Worm (Caenorhabditis elegans) whole organism, L4 larva: Measurements from ENCODE around the gene C32D5.4.

Experiments used
- F10B5.3 ChIP-seq: sonication (generic microtip); optimal IDR thresholded peaks from 2 replicates; lab custom pipeline; 2016; ENCODE audit warnings: mild to moderate bottlenecking, missing genetic modification characterization, missing compliant biosample characterization
- F26F4.8 ChIP-seq: fragments of 200-800 bp; sonication (Bioruptor generic); conservative IDR thresholded peaks from 2 replicates; pipeline ENCODE4 v1.3.6; 2022; ENCODE audit warnings: missing genetic modification characterization, missing compliant biosample characterization
- R02D3.7 ChIP-seq: fragments of 150-350 bp; sonication (generic microtip); optimal IDR thresholded peaks from 3 replicates; lab custom pipeline; 2014; ENCODE audit warnings: missing biosample characterization, missing genetic modification characterization
- T20F7.1 ChIP-seq: fragments of 200-800 bp; sonication (Bioruptor generic); optimal IDR thresholded peaks from 2 replicates; lab custom pipeline; 2018; ENCODE audit warnings: mild to moderate bottlenecking, missing genetic modification characterization, missing compliant biosample characterization
- T26A8.4 ChIP-seq: fragments of 200-800 bp; sonication (Bioruptor generic); IDR thresholded peaks from 2 replicates; pipeline ENCODE4 v1.3.6; 2022; ENCODE audit warnings: missing genetic modification characterization, missing compliant biosample characterization
- aha-1 ChIP-seq: fragments of 150-350 bp; peaks from one replicate; lab custom pipeline; 2014; ENCODE audit warnings: missing biosample characterization, missing genetic modification characterization
- cey-2 ChIP-seq: sonication (generic microtip); optimal IDR thresholded peaks from 3 replicates; lab custom pipeline; 2017; ENCODE audit warnings: missing genetic modification characterization, mild to moderate bottlenecking, missing compliant biosample characterization, antibody characterized with exemption, borderline replicate concordance; ENCODE audit not compliant: insufficient read depth
- daf-12 ChIP-seq: fragments of 150-350 bp; optimal IDR thresholded peaks from 2 replicates; lab custom pipeline; 2014; ENCODE audit warnings: missing biosample characterization, missing genetic modification reagents, missing genetic modification characterization
- dmd-6 ChIP-seq: fragments of 200-800 bp; sonication (Bioruptor generic); IDR thresholded peaks from 2 replicates; pipeline ENCODE4 v1.3.6; 2022; ENCODE audit warnings: missing genetic modification reagents, missing genetic modification characterization, missing compliant biosample characterization
- dmd-8 ChIP-seq: fragments of 200-800 bp; sonication (Bioruptor generic); IDR thresholded peaks from 2 replicates; pipeline ENCODE4 v1.3.6; 2022; ENCODE audit warnings: missing genetic modification characterization, missing compliant biosample characterization
- dpl-1 ChIP-seq: fragments of 150-350 bp; optimal IDR thresholded peaks from 2 replicates; lab custom pipeline; 2014; ENCODE audit warnings: missing biosample characterization, missing genetic modification reagents, missing genetic modification characterization
- duxl-1 ChIP-seq: sonication (generic microtip); optimal IDR thresholded peaks from 2 replicates; lab custom pipeline; 2016; ENCODE audit warnings: mild to moderate bottlenecking, missing genetic modification characterization, moderate library complexity, missing compliant biosample characterization; ENCODE audit not compliant: poor library complexity
- dve-1 ChIP-seq: sonication (generic microtip); optimal IDR thresholded peaks from 2 replicates; lab custom pipeline; 2017; ENCODE audit warnings: antibody characterized with exemption, mild to moderate bottlenecking, missing genetic modification characterization, missing compliant biosample characterization; ENCODE audit not compliant: insufficient read depth
- egl-43 ChIP-seq: fragments of 200-800 bp; sonication (Bioruptor generic); IDR thresholded peaks from 2 replicates; pipeline ENCODE4 v1.3.6; 2022; ENCODE audit warnings: missing genetic modification reagents, missing genetic modification characterization, missing compliant biosample characterization
- fkh-10 ChIP-seq: fragments of 150-350 bp; optimal IDR thresholded peaks from 2 replicates; lab custom pipeline; 2014; ENCODE audit warnings: missing biosample characterization, missing genetic modification reagents, missing genetic modification characterization
- fos-1 ChIP-seq: fragments of 150-350 bp; optimal IDR thresholded peaks from 2 replicates; lab custom pipeline; 2014; ENCODE audit warnings: missing biosample characterization, missing genetic modification characterization
- hif-1 ChIP-seq, 2 experiments: sonication (generic microtip); optimal IDR thresholded peaks; 2 replicates each; lab custom pipeline; 2016 to 2017; ENCODE audit warnings: missing compliant biosample characterization in 2 of 2, missing genetic modification characterization in 2 of 2, missing genetic modification reagents in 2 of 2, missing genotype in 2 of 2, mild to moderate bottlenecking in 1 of 2
- hlh-11 ChIP-seq: fragments of 200-800 bp; sonication (Bioruptor generic); optimal IDR thresholded peaks from 2 replicates; lab custom pipeline; 2018; ENCODE audit warnings: mild to moderate bottlenecking, missing genetic modification characterization, missing compliant biosample characterization
- hmg-1.1 ChIP-seq: fragments of 200-800 bp; sonication (Bioruptor generic); IDR thresholded peaks from 2 replicates; pipeline ENCODE4 v1.3.6; 2022; ENCODE audit warnings: missing genetic modification reagents, missing genetic modification characterization, missing compliant biosample characterization
- jun-1 ChIP-seq: fragments of 150-350 bp; optimal IDR thresholded peaks from 2 replicates; lab custom pipeline; 2014; ENCODE audit warnings: missing biosample characterization, missing genetic modification reagents, missing genetic modification characterization
- lim-7 ChIP-seq: fragments of 200-800 bp; sonication (Bioruptor generic); IDR thresholded peaks from 2 replicates; pipeline ENCODE4 v1.3.6; 2022; ENCODE audit warnings: missing genetic modification characterization, missing compliant biosample characterization
- lin-1 ChIP-seq: fragments of 200-800 bp; sonication (Bioruptor generic); IDR thresholded peaks from 2 replicates; pipeline ENCODE4 v1.3.6; 2022; ENCODE audit warnings: missing genetic modification reagents, missing genetic modification characterization, missing compliant biosample characterization
- lin-15B ChIP-seq: fragments of 150-350 bp; sonication (generic microtip); optimal IDR thresholded peaks from 3 replicates; lab custom pipeline; 2014; ENCODE audit warnings: missing biosample characterization, missing genetic modification characterization
- lin-29 ChIP-seq: fragments of 200-800 bp; sonication (Bioruptor generic); IDR thresholded peaks from 2 replicates; pipeline ENCODE4 v1.3.6; 2022; ENCODE audit warnings: missing genetic modification reagents, missing genetic modification characterization, missing compliant biosample characterization
- lin-39 ChIP-seq: fragments of 150-350 bp; optimal IDR thresholded peaks from 2 replicates; lab custom pipeline; 2014; ENCODE audit warnings: missing biosample characterization, missing genetic modification reagents, missing genetic modification characterization
- mep-1 ChIP-seq: fragments of 150-350 bp; sonication (generic microtip); optimal IDR thresholded peaks from 3 replicates; lab custom pipeline; 2014; ENCODE audit warnings: missing biosample characterization, missing genetic modification characterization
- mes-2 ChIP-seq: sonication (generic microtip); optimal IDR thresholded peaks from 2 replicates; lab custom pipeline; 2016; ENCODE audit warnings: missing genotype, mild to moderate bottlenecking, missing genetic modification characterization, missing compliant biosample characterization; ENCODE audit not compliant: poor library complexity, severe bottlenecking
- mxl-2 ChIP-seq: fragments of 200-800 bp; sonication (Bioruptor generic); conservative IDR thresholded peaks from 2 replicates; pipeline ENCODE4 v1.3.6; 2022; ENCODE audit warnings: missing genetic modification reagents, missing genetic modification characterization, missing compliant biosample characterization
- nhr-102 ChIP-seq: sonication (generic microtip); optimal IDR thresholded peaks from 2 replicates; lab custom pipeline; 2016; ENCODE audit warnings: mild to moderate bottlenecking, missing genetic modification characterization, moderate library complexity, missing compliant biosample characterization
- nhr-237 ChIP-seq: sonication (generic microtip); optimal IDR thresholded peaks from 2 replicates; lab custom pipeline; 2017; ENCODE audit warnings: missing biosample characterization, missing genetic modification characterization
- nhr-28 ChIP-seq: fragments of 150-350 bp; optimal IDR thresholded peaks from 2 replicates; lab custom pipeline; 2014; ENCODE audit warnings: missing biosample characterization, missing genetic modification characterization
- nhr-42 ChIP-seq: fragments of 200-800 bp; sonication (Bioruptor generic); IDR thresholded peaks from 2 replicates; pipeline ENCODE4 v1.3.6; 2022; ENCODE audit warnings: missing genetic modification characterization, missing compliant biosample characterization
- nhr-48 ChIP-seq: sonication (generic microtip); optimal IDR thresholded peaks from 2 replicates; lab custom pipeline; 2016; ENCODE audit warnings: mild to moderate bottlenecking, missing genetic modification characterization, missing compliant biosample characterization
- nhr-77 ChIP-seq: fragments of 150-350 bp; optimal IDR thresholded peaks from 2 replicates; lab custom pipeline; 2014; ENCODE audit warnings: missing biosample characterization, missing genetic modification characterization
- pha-4 ChIP-seq, 2 experiments: fragments of 150-350 bp in 1 of 2; fragments of 200-800 bp in 1 of 2; sonication (Bioruptor generic) in 1 of 2; IDR thresholded peaks in 1 of 2; optimal IDR thresholded peaks in 1 of 2; 2 replicates each; pipeline versions ENCODE4 v1.3.6 to Lab custom; 2014 to 2022; ENCODE audit warnings: missing genetic modification characterization in 2 of 2, missing genetic modification reagents in 2 of 2, missing biosample characterization in 1 of 2, missing compliant biosample characterization in 1 of 2
- php-3 ChIP-seq: fragments of 200-800 bp; sonication (Bioruptor generic); IDR thresholded peaks from 2 replicates; pipeline ENCODE4 v1.3.6; 2022; ENCODE audit warnings: missing genetic modification reagents, missing genetic modification characterization, missing compliant biosample characterization
- pqm-1 ChIP-seq: sonication (generic microtip); optimal IDR thresholded peaks from 2 replicates; lab custom pipeline; 2017; ENCODE audit warnings: missing biosample characterization, missing genetic modification characterization
- rbr-2 ChIP-seq: sonication (generic microtip); optimal IDR thresholded peaks from 2 replicates; lab custom pipeline; 2016; ENCODE audit warnings: missing genotype, missing genetic modification characterization, missing compliant biosample characterization
- saeg-2 ChIP-seq: fragments of 200-800 bp; sonication (Bioruptor generic); IDR thresholded peaks from 2 replicates; pipeline ENCODE4 v1.3.6; 2022; ENCODE audit warnings: missing genetic modification reagents, missing genetic modification characterization, missing compliant biosample characterization
- sdz-12 ChIP-seq: fragments of 200-800 bp; sonication (Bioruptor generic); optimal IDR thresholded peaks from 2 replicates; lab custom pipeline; 2018; ENCODE audit warnings: mild to moderate bottlenecking, missing genetic modification characterization, missing compliant biosample characterization
- set-16 ChIP-seq: fragments of 200-800 bp; sonication (Bioruptor generic); IDR thresholded peaks from 2 replicates; pipeline ENCODE4 v1.3.6; 2022; ENCODE audit warnings: missing genetic modification reagents, missing genetic modification characterization, missing compliant biosample characterization
- snpc-1.2 ChIP-seq: fragments of 200-800 bp; sonication (Bioruptor generic); IDR thresholded peaks from 2 replicates; pipeline ENCODE4 v1.3.6; 2022; ENCODE audit warnings: missing genetic modification reagents, missing genetic modification characterization, missing compliant biosample characterization
- snpc-4 ChIP-seq: fragments of 150-350 bp; optimal IDR thresholded peaks from 2 replicates; lab custom pipeline; 2014; ENCODE audit warnings: missing biosample characterization, missing genetic modification characterization
- zfp-2 ChIP-seq: sonication (generic microtip); optimal IDR thresholded peaks from 2 replicates; lab custom pipeline; 2016; ENCODE audit warnings: mild to moderate bottlenecking, missing genetic modification characterization, missing compliant biosample characterization

C32D5.4 gene

DNA sequence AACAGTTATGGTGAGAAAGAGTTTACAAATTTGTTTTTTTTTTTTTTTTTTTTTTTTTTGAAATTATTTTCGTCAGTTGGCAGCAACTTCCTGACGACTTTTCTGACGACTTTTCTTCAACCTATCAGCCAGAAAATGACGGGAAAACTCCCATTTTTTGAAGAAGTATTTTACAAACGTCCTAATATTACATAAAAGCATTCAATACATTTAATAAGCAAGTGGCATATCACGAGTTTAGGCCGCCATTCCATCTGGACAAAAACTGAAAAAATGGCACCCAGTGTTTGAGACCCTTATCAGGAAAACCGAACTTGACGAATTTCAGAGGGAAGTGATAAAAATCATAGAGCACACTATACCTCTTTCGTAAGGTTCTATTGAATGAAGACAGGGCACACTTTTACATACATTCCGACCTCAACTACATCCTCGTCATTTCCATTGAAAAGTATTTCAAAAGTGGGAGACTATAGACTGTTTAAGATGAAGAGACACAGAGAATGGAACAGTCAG lies 11.9 kb upstream of the C32D5.4 start:
- TF ChIP-seq pqm-1 (tag; lab: Kevin White, UChicago) (peak; percentile 54), dve-1 (tag; lab: Kevin White, UChicago) (peak; percentile 56), pha-4 (GFP tag; IDR thresholded peaks at IDR 0.05; lab: Robert Waterston, UW) (no peak), pha-4 (tag; optimal IDR thresholded peaks at IDR 0.05; lab: Kevin White, UChicago) (no peak), lim-7 (GFP tag; lab: Robert Waterston, UW) (no peak), dmd-8 (no peak), dmd-6 (GFP tag; lab: Robert Waterston, UW) (peak; percentile 31; the same call in 1 of the 2 replicates), nhr-28 (tag; lab: Kevin White, UChicago) (peak; percentile 43), hlh-11 (tag; lab: Kevin White, UChicago) (peak; percentile 40), sdz-12 (GFP tag; lab: Kevin White, UChicago) (no peak), nhr-77 (tag; lab: Kevin White, UChicago) (no peak), snpc-1.2 (GFP tag; lab: Robert Waterston, UW) (no peak), dpl-1 (GFP tag; lab: Kevin White, UChicago) (no peak)

DNA sequence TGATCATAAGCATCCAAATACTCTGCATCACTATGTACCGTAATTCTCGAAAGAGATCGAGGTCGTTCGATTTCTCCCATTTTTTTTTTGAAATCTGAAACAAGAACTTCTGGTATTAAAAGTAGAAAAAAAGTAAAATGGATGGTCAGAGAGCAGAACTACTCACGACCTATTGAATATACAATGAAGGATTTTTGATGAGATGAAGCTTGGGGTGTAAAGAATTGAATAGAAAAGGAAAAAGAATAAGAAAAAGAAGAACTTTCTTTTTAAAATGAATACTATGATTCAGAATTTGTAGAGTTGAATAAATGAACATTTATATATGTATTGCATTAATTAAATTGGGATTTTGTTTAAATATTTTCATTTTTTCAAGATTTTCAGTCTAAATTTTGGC lies 11.0 kb upstream of the C32D5.4 start, which contains the start of gene ttc-39B:
Gene ttc-39B, minus strand, starts transcription at position 101 of the 400 bp plus-strand sequence.
- no peak for TF ChIP-seq aha-1 (tag; lab: Kevin White, UChicago)
- TF ChIP-seq, all 104 proteins: peak for 0

DNA sequence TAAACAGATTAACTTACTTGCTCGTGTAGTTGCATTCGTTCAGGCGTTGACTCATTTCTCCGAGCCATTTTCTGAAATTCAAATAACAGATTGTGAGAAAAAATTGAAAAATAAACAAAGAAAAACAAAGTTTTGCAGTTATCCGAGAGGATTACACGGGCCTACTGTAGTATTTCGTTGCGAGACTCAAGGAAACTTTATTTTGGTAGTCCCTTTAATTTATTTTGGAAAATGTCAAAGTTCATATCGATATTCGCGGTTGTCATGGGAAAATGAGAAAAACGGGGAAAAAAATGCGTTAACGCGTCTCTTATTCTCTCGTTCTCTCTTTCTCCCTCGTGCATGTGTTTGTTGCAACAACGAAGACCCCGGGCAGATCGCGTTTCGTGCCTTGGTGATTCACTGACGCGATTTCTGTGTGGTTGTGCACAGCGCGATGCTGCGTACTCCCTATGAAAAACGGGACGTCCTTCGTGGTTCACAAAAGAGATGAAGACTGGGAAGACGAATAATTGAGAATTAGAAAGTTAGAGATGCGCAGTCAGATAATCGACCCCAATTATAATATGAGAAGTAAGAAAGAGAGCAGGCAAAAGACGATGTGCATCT lies 8.4 kb upstream of the C32D5.4 start, which contains the start of gene set-4:
Gene set-4, minus strand, starts transcription at position 120 of the 609 bp plus-strand sequence.
- TF ChIP-seq mxl-2 (GFP tag; lab: Robert Waterston, UW) (no peak), snpc-4 (no peak), fkh-10 (peak; percentile 95), nhr-48 (tag; lab: Kevin White, UChicago) (peak; percentile 71), php-3 (0 out of 2 replicates have a peak, but pooled peaks have one; percentile 20), hmg-1.1 (GFP tag; lab: Robert Waterston, UW) (peak; percentile 88), R02D3.7 (tag; lab: Kevin White, UChicago) (no peak), saeg-2 (GFP tag; lab: Robert Waterston, UW) (no peak), nhr-42 (GFP tag; lab: Robert Waterston, UW) (peak; percentile 85), F10B5.3 (tag; lab: Kevin White, UChicago) (peak; percentile 41), egl-43 (GFP tag; lab: Robert Waterston, UW) (no peak; the same call in 1 of the 2 replicates), mes-2 (tag; lab: Kevin White, UChicago) (peak; percentile 89), F26F4.8 (GFP tag; lab: Robert Waterston, UW) (no peak), T26A8.4 (GFP tag; lab: Robert Waterston, UW) (peak; percentile 88), duxl-1 (tag; lab: Kevin White, UChicago) (peak; percentile 77), hif-1 (tag; optimal IDR thresholded peaks at IDR 0.05; lab: Kevin White, UChicago) (peak in 1 of 2 experiments; percentile 82), jun-1 (tag; lab: Kevin White, UChicago) (peak; percentile 77), T20F7.1 (GFP tag; lab: Kevin White, UChicago) (peak; percentile 85), lin-1 (GFP tag; lab: Robert Waterston, UW) (peak; percentile 82; the same call in 1 of the 2 replicates), lin-39 (no peak), fos-1 (no peak), zfp-2 (tag; lab: Kevin White, UChicago) (peak; percentile 52), set-16 (GFP tag; lab: Robert Waterston, UW) (peak; percentile 25; the same call in 1 of the 2 replicates), nhr-102 (tag; lab: Kevin White, UChicago) (peak; percentile 87), cey-2 (no peak), mep-1 (tag; lab: Kevin White, UChicago) (peak; percentile 96), nhr-77 (tag; lab: Kevin White, UChicago) (peak; percentile 81), lin-29 (GFP tag; lab: Robert Waterston, UW) (0 out of 2 replicates have a peak, but pooled peaks have one; percentile 20), nhr-237 (no peak), hlh-11 (tag; lab: Kevin White, UChicago) (peak; percentile 96), dmd-6 (GFP tag; lab: Robert Waterston, UW) (peak; percentile 93), rbr-2 (tag; lab: Kevin White, UChicago) (peak; percentile 96), dpl-1 (GFP tag; lab: Kevin White, UChicago) (peak; percentile 88), daf-12 (tag; lab: Kevin White, UChicago) (no peak), lin-15B (tag; lab: Kevin White, UChicago) (no peak)
